Fruit fly (Drosophila melanogaster): ENCODE measurements around the gene PolD1.

DNA sequence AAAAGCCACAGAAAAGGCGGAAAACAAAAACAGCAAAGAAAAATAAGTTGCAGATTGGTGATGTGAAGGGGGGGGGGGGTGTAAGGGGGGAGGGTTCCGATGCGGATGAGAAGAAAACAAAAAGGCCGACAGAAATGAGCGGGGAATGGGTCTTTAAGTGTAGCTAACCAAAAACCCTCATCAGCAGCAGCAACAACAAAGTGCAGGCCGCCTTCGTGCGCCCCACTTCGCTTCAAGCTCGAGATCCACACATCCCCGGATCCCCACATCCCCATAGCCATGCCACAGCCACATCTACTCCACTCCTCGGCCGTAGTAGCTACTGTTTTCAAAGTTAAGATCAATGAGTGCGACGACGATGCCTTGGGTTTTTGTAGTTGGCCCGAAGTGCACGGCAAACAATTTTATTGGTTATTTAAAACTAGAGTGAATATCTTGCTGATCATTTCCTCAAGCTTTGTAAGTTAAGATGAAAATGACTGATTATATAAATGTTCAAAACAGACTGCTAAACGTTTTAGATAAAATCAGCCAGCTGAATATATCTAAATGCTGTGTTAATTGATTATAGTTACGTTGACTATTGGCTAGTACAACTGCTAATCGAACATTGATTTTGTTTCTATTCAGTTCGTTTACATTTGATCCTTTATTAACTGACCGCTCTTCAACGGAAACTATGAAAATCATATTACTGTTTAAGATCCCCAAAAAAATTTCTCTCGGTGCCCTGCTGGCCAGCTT, 36.8 kb upstream of the PolD1 start:
- no peak for TF ChIP-seq usp (GFP tag; optimal IDR thresholded peaks at IDR 0.05)
- TF ChIP-seq Hr83 (GFP tag; optimal IDR thresholded peaks at IDR 0.05; ENCODE audit: poor library complexity, severe bottlenecking), result no peak
- TF ChIP-seq h (GFP tag; optimal IDR thresholded peaks at IDR 0.05), result peak; percentile 65
- TF ChIP-seq dsf (GFP tag; optimal IDR thresholded peaks at IDR 0.05; ENCODE audit: borderline replicate concordance), result no peak
- no peak for TF ChIP-seq brk (GFP tag; optimal IDR thresholded peaks at IDR 0.05)
- TF ChIP-seq N (GFP tag; optimal IDR thresholded peaks at IDR 0.05), result no peak
- peak; percentile 69 for TF ChIP-seq psq (GFP tag; optimal IDR thresholded peaks at IDR 0.05)
- peak; percentile 6 for TF ChIP-seq CG32264 (GFP tag; optimal IDR thresholded peaks at IDR 0.05)
- peak; percentile 27 for TF ChIP-seq Hnf4 (GFP tag; optimal IDR thresholded peaks at IDR 0.05)
- no peak for TF ChIP-seq sage (GFP tag; optimal IDR thresholded peaks at IDR 0.05)
- peak; percentile 62 for TF ChIP-seq OdsH (GFP tag; optimal IDR thresholded peaks at IDR 0.05)

All from whole organism, wandering third instar larva.